Worm (Caenorhabditis elegans): Measurements from ENCODE around the gene cdk-12.

DNA sequence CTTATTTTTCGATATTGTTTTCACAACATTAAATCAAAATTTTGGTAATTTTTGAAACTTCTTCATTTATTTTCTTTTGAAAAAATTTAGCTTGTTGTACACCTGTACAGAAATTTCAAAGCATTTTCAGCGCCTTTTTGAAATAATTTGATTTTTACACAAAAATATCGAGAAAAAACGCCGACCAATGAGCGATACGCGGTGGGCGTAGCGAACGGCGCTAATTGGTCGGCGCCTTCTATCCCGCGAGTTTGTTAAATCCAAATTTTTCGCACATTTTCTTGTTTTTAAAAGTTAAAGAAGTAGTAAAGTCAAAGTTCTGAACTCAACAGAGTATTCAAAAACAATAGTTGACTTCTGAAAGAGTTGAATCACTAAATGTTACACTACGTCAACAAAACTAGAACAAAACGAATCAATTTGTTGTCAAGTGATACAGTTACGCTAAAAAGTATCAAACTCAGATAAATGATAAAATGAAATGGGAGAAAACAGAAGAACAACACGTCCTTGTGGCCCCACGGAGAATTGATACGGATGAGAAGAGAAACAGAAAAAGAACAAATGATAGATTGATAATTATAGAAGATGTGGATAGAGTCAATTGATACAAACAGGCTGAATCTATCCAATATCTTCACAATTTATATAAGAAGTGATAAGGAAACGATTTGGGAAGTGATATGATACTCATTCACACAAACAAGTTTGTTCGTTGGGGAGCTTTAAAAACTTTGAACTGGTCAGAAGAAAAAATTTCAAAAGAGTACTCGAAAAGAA lies 4.4 kb upstream of the cdk-12 start:
- TF ChIP-seq hmg-4 (GFP tag; optimal IDR thresholded peaks at IDR 0.05) (no peak), flt-1 (GFP tag; IDR thresholded peaks at IDR 0.05) (no peak), ama-1 (optimal IDR thresholded peaks at IDR 0.05) (no peak), sea-1 (GFP tag; conservative IDR thresholded peaks at IDR 0.05) (no peak), B0310.2 (tag; optimal IDR thresholded peaks at IDR 0.05) (no peak), ceh-13 (GFP tag; optimal IDR thresholded peaks at IDR 0.05) (no peak), tbx-11 (GFP tag; IDR thresholded peaks at IDR 0.05) (no peak), scrt-1 (GFP tag; IDR thresholded peaks at IDR 0.05) (no peak), ets-7 (tag; optimal IDR thresholded peaks at IDR 0.05) (no peak), tbx-37 (GFP tag; conservative IDR thresholded peaks at IDR 0.05) (no peak), hmbx-1 (tag; optimal IDR thresholded peaks at IDR 0.05) (no peak)

All from whole organism, early embryonic.